Worm (Caenorhabditis elegans): ENCODE measurements around the gene F23B12.4.

DNA sequence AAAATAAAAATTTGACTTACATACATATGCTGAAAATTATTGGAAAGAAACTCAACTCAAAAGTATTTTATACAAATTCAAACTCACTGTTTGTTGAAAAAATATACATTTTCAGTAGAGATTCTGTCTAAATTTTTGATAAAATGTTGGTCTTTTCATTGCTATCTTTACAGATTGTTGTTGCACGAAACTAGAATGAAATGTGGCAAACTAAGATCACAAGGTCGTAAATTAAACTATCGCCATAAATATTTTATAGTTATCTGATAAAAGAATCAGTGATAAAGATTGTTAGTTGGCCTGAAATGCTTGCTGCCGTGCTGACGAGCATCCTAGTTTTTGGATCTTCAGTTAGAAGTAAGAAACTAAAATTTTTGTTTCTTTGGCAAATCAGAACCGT lies 38.0 kb downstream of the F23B12.4 start, which contains the start of gene clec-55:
- TF ChIP-seq him-1 (tag; optimal IDR thresholded peaks at IDR 0.05) (no peak), W03F9.2 (tag; optimal IDR thresholded peaks at IDR 0.05) (no peak)
